Fruit fly (Drosophila melanogaster): ENCODE results near the gene CG32085.

- TF ChIP-seq CTCF (optimal IDR thresholded peaks at IDR 0.05) = no peak
- TF ChIP-seq CG8478 (optimal IDR thresholded peaks at IDR 0.05) = no peak
Measured at dm6 chr3L:11708633-11709116, 28.5 kb upstream of the CG32085 start, which contains the start of the genes Ccdc56 and mtTFB1.
